Fruit fly (Drosophila melanogaster): ENCODE measurements around the gene tal-AA.

Gene tal-AA

dm6 chr3R:13831596-13832119, 18.7 kb downstream of the tal-AA start (continued):
- peak; percentile 19; the same call in 1 of the 2 replicates for TF ChIP-seq onecut (GFP tag; IDR thresholded peaks at IDR 0.05)
- peak; percentile 72 for TF ChIP-seq dmrt99B (tag; optimal IDR thresholded peaks at IDR 0.05)
- peak; percentile 58 for TF ChIP-seq CG12659 (GFP tag; optimal IDR thresholded peaks at IDR 0.05)
- TF ChIP-seq HLH3B (GFP tag; IDR thresholded peaks at IDR 0.05) = peak; percentile 30
- no peak for TF ChIP-seq CG8944 (GFP tag; optimal IDR thresholded peaks at IDR 0.05)
- peak; percentile 65 for TF ChIP-seq lmd (GFP tag; IDR thresholded peaks at IDR 0.05)
- no peak for TF ChIP-seq trh (GFP tag; optimal IDR thresholded peaks at IDR 0.05)
- TF ChIP-seq CG17385 (GFP tag; optimal IDR thresholded peaks at IDR 0.05) = peak; percentile 59
- peak; percentile 67 for TF ChIP-seq nmo (GFP tag; optimal IDR thresholded peaks at IDR 0.05)
- TF ChIP-seq CG18011 (GFP tag; optimal IDR thresholded peaks at IDR 0.05) = no peak
- TF ChIP-seq sisA (GFP tag; IDR thresholded peaks at IDR 0.05) = 0 out of 2 replicates have a peak, but pooled peaks have one; percentile 10
- TF ChIP-seq D19A (tag; optimal IDR thresholded peaks at IDR 0.05) = peak; percentile 8
- no peak for TF ChIP-seq prd (optimal IDR thresholded peaks at IDR 0.05)
- peak; percentile 59; the same call in 2 of the 3 replicates for TF ChIP-seq prd (GFP tag; IDR thresholded peaks at IDR 0.05)
- TF ChIP-seq zfh2 (GFP tag; optimal IDR thresholded peaks at IDR 0.05) = no peak
- TF ChIP-seq vvl (GFP tag; IDR thresholded peaks at IDR 0.05) = peak; percentile 64; the same call in 1 of the 2 replicates
- peak; percentile 78 for TF ChIP-seq bowl (GFP tag; IDR thresholded peaks at IDR 0.05)
- TF ChIP-seq Deaf1 (tag; optimal IDR thresholded peaks at IDR 0.05) = no peak
- TF ChIP-seq br (optimal IDR thresholded peaks at IDR 0.05) = no peak
- peak; percentile 61; the same call in 1 of the 2 replicates for TF ChIP-seq E2f2 (GFP tag; IDR thresholded peaks at IDR 0.05)
- peak in 1 of 2 experiments; percentile 6 for TF ChIP-seq Hr78 (GFP tag; optimal IDR thresholded peaks at IDR 0.05)
- TF ChIP-seq D (optimal IDR thresholded peaks at IDR 0.05) = no peak
- TF ChIP-seq D (GFP tag; optimal IDR thresholded peaks at IDR 0.05) = no peak
- peak; percentile 59; the same call in 1 of the 2 replicates for TF ChIP-seq Xrp1 (GFP tag; IDR thresholded peaks at IDR 0.05)
- TF ChIP-seq seq (GFP tag; IDR thresholded peaks at IDR 0.05) = peak; percentile 41; the same call in 1 of the 2 replicates
- peak; percentile 56 for TF ChIP-seq CG7372 (GFP tag; IDR thresholded peaks at IDR 0.05)
- no peak for TF ChIP-seq pan (optimal IDR thresholded peaks at IDR 0.05)
- TF ChIP-seq pan (GFP tag; optimal IDR thresholded peaks at IDR 0.05 in 1 of 2, IDR thresholded peaks at IDR 0.05 in 1 of 2) = peak in 1 of 2 experiments; percentile 34
- TF ChIP-seq Fer2 (tag; optimal IDR thresholded peaks at IDR 0.05) = no peak
- TF ChIP-seq Awh (GFP tag; IDR thresholded peaks at IDR 0.05) = peak; percentile 60; the same call in 1 of the 2 replicates
- TF ChIP-seq CG7357 (GFP tag; IDR thresholded peaks at IDR 0.05) = peak; percentile 56; the same call in 2 of the 3 replicates
- no peak for TF ChIP-seq toy (GFP tag; IDR thresholded peaks at IDR 0.05)
- TF ChIP-seq Adf1 (GFP tag; IDR thresholded peaks at IDR 0.05) = peak; percentile 45; the same call in 1 of the 2 replicates
- 0 out of 3 replicates have a peak, but pooled peaks have one; percentile 17 for TF ChIP-seq vnd (GFP tag; IDR thresholded peaks at IDR 0.05; ENCODE audit: partially characterized antibody)
- peak; percentile 0 for TF ChIP-seq CG10267 (tag; optimal IDR thresholded peaks at IDR 0.05)
- 0 out of 2 replicates have a peak, but pooled peaks have one; percentile 25 for TF ChIP-seq CG9215 (GFP tag; IDR thresholded peaks at IDR 0.05)
- TF ChIP-seq Eip74EF (GFP tag; optimal IDR thresholded peaks at IDR 0.05) = peak in 1 of 2 experiments; percentile 43
- TF ChIP-seq Sox100B (GFP tag; optimal IDR thresholded peaks at IDR 0.05) = peak; percentile 32
- no peak for TF ChIP-seq HmgD (GFP tag; optimal IDR thresholded peaks at IDR 0.05)
- TF ChIP-seq CG4730 (GFP tag; IDR thresholded peaks at IDR 0.05) = no peak
- TF ChIP-seq CG32532 (GFP tag; IDR thresholded peaks at IDR 0.05) = peak; percentile 53; the same call in 1 of the 2 replicates
- no peak for TF ChIP-seq CG11247 (GFP tag; IDR thresholded peaks at IDR 0.05)
- TF ChIP-seq Dad (GFP tag; optimal IDR thresholded peaks at IDR 0.05) = no peak
- peak; percentile 65 for TF ChIP-seq CG3847 (GFP tag; IDR thresholded peaks at IDR 0.05)
- TF ChIP-seq PHDP (tag; optimal IDR thresholded peaks at IDR 0.05) = peak; percentile 62
- TF ChIP-seq Dip3 (GFP tag; optimal IDR thresholded peaks at IDR 0.05) = no peak
- no peak for TF ChIP-seq CG1832 (GFP tag; optimal IDR thresholded peaks at IDR 0.05)
- peak; percentile 37 for TF ChIP-seq CG10431 (GFP tag; optimal IDR thresholded peaks at IDR 0.05)
- no peak for TF ChIP-seq gfzf (GFP tag; optimal IDR thresholded peaks at IDR 0.05)
- peak; percentile 60 for TF ChIP-seq Oli (tag; optimal IDR thresholded peaks at IDR 0.05)
- TF ChIP-seq CG3838 (GFP tag; optimal IDR thresholded peaks at IDR 0.05) = no peak
